Fruit fly (Drosophila melanogaster): ENCODE measurements around the gene Gr28a.

DNA sequence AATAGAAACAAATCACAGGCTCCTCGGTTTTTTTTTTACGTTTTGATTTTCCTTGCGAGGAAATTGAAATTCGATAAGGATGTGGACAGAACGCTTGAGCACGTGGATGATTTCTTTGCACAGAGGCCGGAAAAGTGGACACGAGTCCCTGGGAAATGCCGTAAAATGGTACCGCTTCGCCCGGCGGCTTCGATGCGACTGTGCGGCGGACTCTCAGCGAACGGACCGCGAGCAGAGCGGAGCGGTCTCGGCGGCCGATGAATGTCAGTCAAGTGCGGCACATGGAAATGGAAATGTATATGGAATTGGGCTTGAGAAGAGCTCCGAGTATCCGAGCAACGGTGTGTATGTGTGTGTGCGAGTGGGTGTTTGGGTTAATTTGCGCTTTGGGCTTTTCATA is 3.0 kb downstream of the Gr28a start, which contains the start of gene santa-maria:
- TF ChIP-seq dmrt93B (GFP tag; optimal IDR thresholded peaks at IDR 0.05) (no peak), psq (GFP tag; optimal IDR thresholded peaks at IDR 0.05) (no peak), brk (GFP tag; optimal IDR thresholded peaks at IDR 0.05) (no peak), pan (optimal IDR thresholded peaks at IDR 0.05) (no peak), OdsH (GFP tag; optimal IDR thresholded peaks at IDR 0.05) (no peak), Jra (GFP tag; optimal IDR thresholded peaks at IDR 0.05) (no peak)
